Worm (Caenorhabditis elegans) whole organism, young adult: ENCODE results near the gene dct-15.

Experiments used
- F55B11.4 ChIP-seq: sonication (generic microtip); optimal IDR thresholded peaks from 2 replicates; lab custom pipeline; 2016; ENCODE audit warnings: missing compliant biosample characterization, missing genetic modification characterization, borderline replicate concordance; ENCODE audit not compliant: insufficient read depth
- Y95B8A.8 ChIP-seq: fragments of 200-800 bp; sonication (Bioruptor generic); IDR thresholded peaks from 2 replicates; pipeline ENCODE4 v1.3.6; 2022; ENCODE audit warnings: missing genetic modification reagents, missing genetic modification characterization, missing compliant biosample characterization
- ceh-91 ChIP-seq: fragments of 200-800 bp; sonication (Bioruptor generic); IDR thresholded peaks from 2 replicates; pipeline ENCODE4 v1.3.6; 2022; ENCODE audit warnings: missing genetic modification reagents, missing genetic modification characterization, missing compliant biosample characterization
- lir-1 ChIP-seq: fragments of 200-800 bp; sonication (Bioruptor generic); conservative IDR thresholded peaks from 2 replicates; pipeline ENCODE4 v1.3.6; 2022; ENCODE audit warnings: missing genetic modification reagents, missing genetic modification characterization, missing compliant biosample characterization
- nfya-1 ChIP-seq: sonication (generic microtip); optimal IDR thresholded peaks from 2 replicates; lab custom pipeline; 2017; ENCODE audit warnings: antibody characterized with exemption, missing compliant biosample characterization, missing genetic modification characterization, borderline replicate concordance; ENCODE audit not compliant: insufficient read depth
- pbrm-1 ChIP-seq: fragments of 200-800 bp; sonication (Bioruptor generic); IDR thresholded peaks from 2 replicates; pipeline ENCODE4 v1.3.6; 2022; ENCODE audit warnings: missing genetic modification reagents, missing genetic modification characterization, missing compliant biosample characterization
- rec-8 ChIP-seq, 2 experiments: sonication (generic microtip); optimal IDR thresholded peaks; 2 replicates each; lab custom pipeline; 2016; ENCODE audit warnings: mild to moderate bottlenecking in 2 of 2, missing genetic modification characterization in 2 of 2, missing genetic modification reagents in 2 of 2, missing genotype in 2 of 2, missing biosample characterization in 1 of 2, missing compliant biosample characterization in 1 of 2, moderate library complexity in 1 of 2

DNA sequence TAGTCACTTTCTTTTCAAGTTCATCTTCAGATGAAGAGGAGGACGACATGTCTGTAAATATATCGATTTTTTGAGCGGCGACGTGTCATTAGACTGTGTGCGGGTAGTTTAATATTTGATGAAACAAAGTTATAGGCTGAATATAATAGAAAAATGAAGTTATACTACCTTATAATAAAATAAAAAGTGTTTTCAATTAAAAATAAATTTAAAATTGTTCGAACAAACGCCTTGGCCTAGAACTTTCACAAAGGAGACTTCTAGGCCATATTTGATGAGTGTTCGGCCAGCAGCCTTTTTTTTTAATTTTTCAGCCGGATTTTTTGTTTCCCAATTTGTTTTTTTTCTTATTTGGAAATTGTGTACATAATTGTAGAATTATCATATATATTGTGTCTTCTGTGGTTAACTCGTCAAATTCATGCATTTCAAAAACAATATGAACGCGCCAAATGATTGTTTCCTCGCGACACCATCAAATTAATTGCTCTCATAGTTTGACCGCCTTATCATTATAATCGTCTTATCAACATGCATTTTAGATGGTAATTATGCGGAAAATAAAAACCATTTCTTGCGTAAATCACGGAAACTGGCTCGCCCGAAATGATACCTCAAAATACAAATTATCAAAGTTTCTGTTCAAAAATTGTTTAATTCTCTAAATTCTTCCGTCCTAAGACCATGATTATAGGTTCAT, 13.1 kb downstream of the dct-15 start, which contains the start of gene T13F2.2:
- TF ChIP-seq pbrm-1 (GFP tag; lab: Robert Waterston, UW): no peak
- no peak for TF ChIP-seq lir-1
- TF ChIP-seq rec-8 (tag; optimal IDR thresholded peaks at IDR 0.05; lab: Kevin White, UChicago): no peak
- TF ChIP-seq F55B11.4 (tag; lab: Kevin White, UChicago): no peak
- TF ChIP-seq nfya-1 (tag; lab: Kevin White, UChicago): no peak
- TF ChIP-seq ceh-91 (GFP tag; lab: Robert Waterston, UW): no peak
- TF ChIP-seq Y95B8A.8 (GFP tag; lab: Robert Waterston, UW): no peak
